Worm (Caenorhabditis elegans): ENCODE measurements around the gene R07A4.3.

DNA sequence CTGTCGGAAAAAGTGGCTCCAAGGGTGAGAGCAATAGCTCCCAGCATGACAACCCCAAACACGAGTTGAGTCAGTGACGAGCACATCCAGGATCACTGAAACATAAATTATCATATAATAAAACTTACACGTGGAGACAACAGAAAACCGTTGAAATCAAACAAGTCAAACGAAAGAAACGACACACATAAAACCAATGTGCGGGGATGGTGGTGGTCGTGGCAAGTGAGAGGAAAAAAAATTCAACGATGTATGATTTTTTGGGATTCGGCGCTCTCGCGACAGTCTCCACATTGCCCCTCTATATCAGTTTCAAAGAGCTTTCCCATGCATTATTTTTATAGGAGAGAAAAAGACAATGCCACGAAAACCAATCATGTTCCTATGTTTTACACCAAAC lies 30.3 kb downstream of the R07A4.3 start, which contains the start of gene clc-4:
- TF ChIP-seq ztf-11 (tag; optimal IDR thresholded peaks at IDR 0.05) (no peak), nhr-25 (tag; optimal IDR thresholded peaks at IDR 0.05) (no peak), F13H6.1 (tag; optimal IDR thresholded peaks at IDR 0.05) (no peak), nhr-77 (tag; optimal IDR thresholded peaks at IDR 0.05) (no peak), unc-39 (tag; optimal IDR thresholded peaks at IDR 0.05) (no peak), elt-3 (tag; optimal IDR thresholded peaks at IDR 0.05) (no peak), ama-1 (optimal IDR thresholded peaks at IDR 0.05) (no peak), skn-1 (tag; optimal IDR thresholded peaks at IDR 0.05) (no peak), C34F6.9 (tag; optimal IDR thresholded peaks at IDR 0.05) (no peak), unc-62 (GFP tag; optimal IDR thresholded peaks at IDR 0.05) (no peak), ceh-82 (tag; optimal IDR thresholded peaks at IDR 0.05) (no peak)

All from whole organism, L2 larva.